Fruit fly (Drosophila melanogaster) whole organism, embryonic: ENCODE measurements around the gene CG5388.

Experiments used
- Adf1 ChIP-seq: fragments of 200-800 bp; sonication (Bioruptor generic); IDR thresholded peaks from 2 replicates; pipeline ENCODE4 v1.3.6; 2022; ENCODE audit warnings: missing biosample characterization, missing genetic modification characterization
- Antp ChIP-seq: fragments of 200-800 bp; sonication (Bioruptor generic); optimal IDR thresholded peaks from 3 replicates; lab custom pipeline; 2016; ENCODE audit warnings: missing biosample characterization, missing genetic modification characterization
- Bteb2 ChIP-seq: fragments of 200-800 bp; sonication (Bioruptor generic); optimal IDR thresholded peaks from 2 replicates; lab custom pipeline; 2016; ENCODE audit warnings: missing biosample characterization, missing genetic modification characterization
- CG1024 ChIP-seq: fragments of 200-800 bp; sonication (Bioruptor generic); IDR thresholded peaks from 2 replicates; pipeline ENCODE4 v1.3.6; 2022; ENCODE audit warnings: missing biosample characterization, missing genetic modification characterization
- CG11696 ChIP-seq: fragments of 200-800 bp; sonication (Bioruptor generic); IDR thresholded peaks from 2 replicates; pipeline ENCODE4 v1.3.6; 2022; ENCODE audit warnings: missing biosample characterization, missing genetic modification characterization
- CG12071 ChIP-seq: fragments of 200-800 bp; sonication (Bioruptor generic); optimal IDR thresholded peaks from 3 replicates; lab custom pipeline; 2018; ENCODE audit warnings: missing biosample characterization, mild to moderate bottlenecking, missing genetic modification characterization
- CG12104 ChIP-seq: fragments of 200-800 bp; sonication (Bioruptor generic); optimal IDR thresholded peaks from 3 replicates; lab custom pipeline; 2016; ENCODE audit warnings: missing biosample characterization, missing genetic modification characterization
- CG13296 ChIP-seq: fragments of 200-800 bp; sonication (Bioruptor generic); optimal IDR thresholded peaks from 3 replicates; lab custom pipeline; 2018; ENCODE audit warnings: missing biosample characterization, mild to moderate bottlenecking, missing genetic modification characterization
- CG13624 ChIP-seq: fragments of 200-800 bp; sonication (Bioruptor generic); optimal IDR thresholded peaks from 2 replicates; lab custom pipeline; 2016; ENCODE audit warnings: missing biosample characterization, missing genetic modification characterization
- CG13894 ChIP-seq: fragments of 200-800 bp; sonication (Bioruptor generic); optimal IDR thresholded peaks from 3 replicates; lab custom pipeline; 2018; ENCODE audit warnings: missing biosample characterization, mild to moderate bottlenecking, missing genetic modification characterization, moderate library complexity
- CG14710 ChIP-seq: fragments of 200-800 bp; sonication (Bioruptor generic); optimal IDR thresholded peaks from 3 replicates; lab custom pipeline; 2019; ENCODE audit warnings: missing biosample characterization, mild to moderate bottlenecking, missing genetic modification characterization, moderate library complexity
- CG1602 ChIP-seq: fragments of 200-800 bp; sonication (Bioruptor generic); optimal IDR thresholded peaks from 3 replicates; lab custom pipeline; 2016; ENCODE audit warnings: missing biosample characterization, missing genetic modification characterization
- CG17361 ChIP-seq: fragments of 200-800 bp; sonication (Bioruptor generic); IDR thresholded peaks from 3 replicates; pipeline ENCODE4 v1.3.6; 2022; ENCODE audit warnings: missing biosample characterization, missing genetic modification characterization
- CG18262 ChIP-seq: fragments of 200-800 bp; optimal IDR thresholded peaks from 3 replicates; lab custom pipeline; 2019; ENCODE audit warnings: missing biosample characterization, mild to moderate bottlenecking, missing genetic modification characterization, moderate library complexity
- CG1832 ChIP-seq: fragments of 200-800 bp; sonication (Bioruptor generic); optimal IDR thresholded peaks from 2 replicates; lab custom pipeline; 2017; ENCODE audit warnings: missing biosample characterization, mild to moderate bottlenecking, missing genetic modification characterization, inconsistent platforms
- CG30403 ChIP-seq: fragments of 200-800 bp; sonication (Bioruptor generic); optimal IDR thresholded peaks from 3 replicates; lab custom pipeline; 2016; ENCODE audit warnings: missing biosample characterization, missing genetic modification characterization
- CG4424 ChIP-seq: fragments of 200-800 bp; sonication (Bioruptor generic); optimal IDR thresholded peaks from 3 replicates; lab custom pipeline; 2016; ENCODE audit warnings: missing biosample characterization, missing genetic modification characterization
- CG7839 ChIP-seq: fragments of 200-800 bp; sonication (Bioruptor generic); optimal IDR thresholded peaks from 3 replicates; lab custom pipeline; 2018; ENCODE audit warnings: missing biosample characterization, mild to moderate bottlenecking, missing genetic modification characterization, moderate library complexity
- CG7963 ChIP-seq: fragments of 200-800 bp; sonication (Bioruptor generic); IDR thresholded peaks from 3 replicates; pipeline ENCODE4 v1.3.6; 2022; ENCODE audit warnings: missing biosample characterization, missing genetic modification characterization; ENCODE audit not compliant: partially characterized antibody
- CG9797 ChIP-seq: fragments of 200-800 bp; sonication (Bioruptor generic); optimal IDR thresholded peaks from 3 replicates; lab custom pipeline; 2018; ENCODE audit warnings: missing biosample characterization, mild to moderate bottlenecking, missing genetic modification characterization
- Camta ChIP-seq: fragments of 200-800 bp; sonication (Bioruptor generic); optimal IDR thresholded peaks from 2 replicates; lab custom pipeline; 2016; ENCODE audit warnings: missing biosample characterization, missing genetic modification characterization
- Doc3 ChIP-seq: fragments of 200-800 bp; sonication (Bioruptor generic); IDR thresholded peaks from 3 replicates; pipeline ENCODE4 v1.3.6; 2022; ENCODE audit warnings: missing biosample characterization, missing genetic modification characterization; ENCODE audit not compliant: partially characterized antibody
- Med ChIP-seq: fragments of 200-800 bp; sonication (Bioruptor generic); peaks from one replicate; lab custom pipeline; 2016; ENCODE audit warnings: missing biosample characterization, missing genetic modification characterization, mild to moderate bottlenecking, inconsistent platforms, moderate library complexity
- NC2α ChIP-seq: fragments of 200-800 bp; sonication (Bioruptor generic); optimal IDR thresholded peaks from 2 replicates; lab custom pipeline; 2016; ENCODE audit warnings: missing biosample characterization, missing genetic modification characterization
- PHDP ChIP-seq: fragments of 200-800 bp; sonication (Bioruptor generic); optimal IDR thresholded peaks from 3 replicates; lab custom pipeline; 2018; ENCODE audit warnings: missing biosample characterization, mild to moderate bottlenecking, missing genetic modification characterization, moderate library complexity
- Six4 ChIP-seq: fragments of 200-800 bp; sonication (Bioruptor generic); optimal IDR thresholded peaks from 2 replicates; lab custom pipeline; 2016; ENCODE audit warnings: missing biosample characterization, missing genetic modification characterization
- Sox102F ChIP-seq: fragments of 200-800 bp; sonication (Bioruptor generic); optimal IDR thresholded peaks from 2 replicates; lab custom pipeline; 2018; ENCODE audit warnings: missing biosample characterization, mild to moderate bottlenecking, missing genetic modification characterization, moderate library complexity
- ap ChIP-seq: fragments of 200-800 bp; sonication (Bioruptor generic); IDR thresholded peaks from 2 replicates; pipeline ENCODE4 v1.3.6; 2022; ENCODE audit warnings: missing biosample characterization, missing genetic modification characterization
- ase ChIP-seq: fragments of 200-800 bp; sonication (Bioruptor generic); IDR thresholded peaks from 3 replicates; pipeline ENCODE4 v1.3.6; 2022; ENCODE audit warnings: missing biosample characterization, missing genetic modification characterization
- ato ChIP-seq: fragments of 200-800 bp; sonication (Bioruptor generic); IDR thresholded peaks from 2 replicates; pipeline ENCODE4 v1.3.6; 2022; ENCODE audit warnings: missing biosample characterization, missing genetic modification characterization; ENCODE audit not compliant: partially characterized antibody
- bsh ChIP-seq, 2 experiments: fragments of 200-800 bp; sonication (Bioruptor generic); optimal IDR thresholded peaks; 2 replicates each; lab custom pipeline; 2017 to 2018; ENCODE audit warnings: mild to moderate bottlenecking in 2 of 2, missing biosample characterization in 2 of 2, missing genetic modification characterization in 2 of 2, moderate library complexity in 1 of 2
- cato ChIP-seq: fragments of 200-800 bp; sonication (Bioruptor generic); optimal IDR thresholded peaks from 2 replicates; lab custom pipeline; 2016; ENCODE audit warnings: missing biosample characterization, missing genetic modification characterization, borderline replicate concordance
- chif ChIP-seq, 2 experiments: fragments of 200-800 bp; sonication (Bioruptor generic); optimal IDR thresholded peaks; 3 replicates each; lab custom pipeline; 2016; ENCODE audit warnings: missing biosample characterization in 2 of 2, missing genetic modification characterization in 2 of 2
- crol ChIP-seq: fragments of 200-800 bp; sonication (Bioruptor generic); IDR thresholded peaks from 2 replicates; pipeline ENCODE4 v1.3.6; 2022; ENCODE audit warnings: missing biosample characterization, missing genetic modification characterization
- disco-r ChIP-seq: fragments of 200-800 bp; sonication (Bioruptor generic); optimal IDR thresholded peaks from 2 replicates; lab custom pipeline; 2016; ENCODE audit warnings: missing biosample characterization, missing genetic modification characterization
- gcm2 ChIP-seq: fragments of 200-800 bp; sonication (Bioruptor generic); optimal IDR thresholded peaks from 2 replicates; lab custom pipeline; 2016; ENCODE audit warnings: missing biosample characterization, missing genetic modification characterization
- grn ChIP-seq: fragments of 200-800 bp; sonication (Bioruptor generic); optimal IDR thresholded peaks from 3 replicates; lab custom pipeline; 2017; ENCODE audit warnings: missing biosample characterization, missing genetic modification characterization
- gro ChIP-seq: fragments of 200-800 bp; sonication (Bioruptor generic); optimal IDR thresholded peaks from 2 replicates; lab custom pipeline; 2016; ENCODE audit warnings: missing biosample characterization, missing genetic modification characterization
- ham ChIP-seq: fragments of 200-800 bp; sonication (Bioruptor generic); IDR thresholded peaks from 2 replicates; pipeline ENCODE4 v1.3.6; 2022; ENCODE audit warnings: missing biosample characterization, missing genetic modification characterization
- hkb ChIP-seq, 2 experiments: fragments of 200-800 bp in 1 of 2; fragments of >200 bp in 1 of 2; sonication (Bioruptor generic) in 1 of 2; IDR thresholded peaks in 1 of 2; optimal IDR thresholded peaks in 1 of 2; 2 replicates each; pipeline versions ENCODE4 v1.3.6 to Lab custom; 2017 to 2022; ENCODE audit warnings: missing biosample characterization in 1 of 2, missing genetic modification characterization in 1 of 2
- insv ChIP-seq, 2 experiments: fragments of 200-800 bp; sonication (Bioruptor generic); optimal IDR thresholded peaks; 3 replicates each; lab custom pipeline; 2016 to 2018; ENCODE audit warnings: missing biosample characterization in 2 of 2, missing genetic modification characterization in 2 of 2
- lola ChIP-seq, 3 experiments: fragments of >200 bp in 2 of 3; fragments of 200-800 bp in 1 of 3; sonication (Bioruptor generic) in 1 of 3; optimal IDR thresholded peaks; 2 replicates each; lab custom pipeline; 2017 to 2019; ENCODE audit warnings: missing biosample characterization in 3 of 3, missing genetic modification characterization in 3 of 3, mild to moderate bottlenecking in 1 of 3, moderate library complexity in 1 of 3
- lov ChIP-seq, 2 experiments: fragments of 200-800 bp in 1 of 2; fragments of >200 bp in 1 of 2; sonication (Bioruptor generic) in 1 of 2; IDR thresholded peaks in 1 of 2; optimal IDR thresholded peaks in 1 of 2; 2 replicates in 1 of 2; 3 replicates in 1 of 2; pipeline versions ENCODE4 v1.3.6 to Lab custom; 2017 to 2022; ENCODE audit warnings: missing biosample characterization in 1 of 2, missing genetic modification characterization in 1 of 2
- pho ChIP-seq: fragments of 200-800 bp; sonication (Bioruptor generic); optimal IDR thresholded peaks from 2 replicates; lab custom pipeline; 2016; ENCODE audit warnings: missing biosample characterization, missing genetic modification characterization
- row ChIP-seq: fragments of 200-800 bp; sonication (Bioruptor generic); IDR thresholded peaks from 3 replicates; pipeline ENCODE4 v1.3.6; 2022; ENCODE audit warnings: missing biosample characterization, missing genetic modification characterization
- sc ChIP-seq, 3 experiments: fragments of >200 bp in 2 of 3; fragments of 200-800 bp in 1 of 3; sonication (Bioruptor generic) in 1 of 3; optimal IDR thresholded peaks; 2 replicates in 2 of 3; 3 replicates in 1 of 3; lab custom pipeline; 2017; ENCODE audit warnings: mild to moderate bottlenecking in 1 of 3, missing biosample characterization in 1 of 3, missing genetic modification characterization in 1 of 3, missing genetic modification reagents in 1 of 3
- toy ChIP-seq: fragments of 200-800 bp; sonication (Bioruptor generic); IDR thresholded peaks from 2 replicates; pipeline ENCODE4 v1.3.6; 2022; ENCODE audit warnings: missing biosample characterization, missing genetic modification characterization
- yki ChIP-seq: fragments of >200 bp; optimal IDR thresholded peaks from 3 replicates; lab custom pipeline; 2018
- zen2 ChIP-seq: fragments of 200-800 bp; sonication (Bioruptor generic); IDR thresholded peaks from 3 replicates; pipeline ENCODE4 v1.3.6; 2022; ENCODE audit warnings: missing biosample characterization, missing genetic modification characterization; ENCODE audit not compliant: partially characterized antibody

Gene CG5388

dm6 chr3R:22368777-22369214 lies 28.7 kb upstream of the CG5388 start (continued):
- no peak for TF ChIP-seq cato
- TF ChIP-seq bsh (GFP tag; optimal IDR thresholded peaks at IDR 0.05; lab: Kevin White, UChicago) = peak in 1 of 2 experiments; percentile 38
- peak; percentile 4 for TF ChIP-seq yki (lab: Kevin White, UChicago)
- no peak for TF ChIP-seq crol (GFP tag; lab: Robert Waterston, UW)
- TF ChIP-seq CG13624 = peak; percentile 12
- no peak for TF ChIP-seq gro (GFP tag; lab: Kevin White, UChicago)
- peak; percentile 37 for TF ChIP-seq Six4 (GFP tag; lab: Kevin White, UChicago)
- TF ChIP-seq grn (GFP tag; lab: Kevin White, UChicago) = no peak
- peak; percentile 75 for TF ChIP-seq CG30403 (GFP tag; lab: Kevin White, UChicago)
- peak; percentile 61; the same call in 1 of the 2 replicates for TF ChIP-seq ap (GFP tag; lab: Robert Waterston, UW)
- peak; percentile 37; the same call in 1 of the 2 replicates for TF ChIP-seq ham (GFP tag; lab: Robert Waterston, UW)
- TF ChIP-seq row = peak; percentile 95
- peak; percentile 12 for TF ChIP-seq Antp (GFP tag; lab: Kevin White, UChicago)
- TF ChIP-seq PHDP (tag; lab: Kevin White, UChicago) = peak; percentile 59
- TF ChIP-seq lola (GFP tag; optimal IDR thresholded peaks at IDR 0.05; lab: Kevin White, UChicago) = peak in 1 of 3 experiments; percentile 23
- TF ChIP-seq Adf1 (GFP tag; lab: Robert Waterston, UW) = peak; percentile 61
- peak in 1 of 2 experiments; percentile 16 for TF ChIP-seq insv (GFP tag; optimal IDR thresholded peaks at IDR 0.05; lab: Kevin White, UChicago)
- peak; percentile 80 for TF ChIP-seq CG7839
- TF ChIP-seq hkb (optimal IDR thresholded peaks at IDR 0.05; lab: Kevin White, UChicago) = no peak
- peak; percentile 70 for TF ChIP-seq hkb (GFP tag; IDR thresholded peaks at IDR 0.05; lab: Robert Waterston, UW)
- TF ChIP-seq CG14710 (tag; lab: Kevin White, UChicago) = peak; percentile 7
- peak; percentile 40 for TF ChIP-seq CG12104 (GFP tag; lab: Kevin White, UChicago)
- no peak for TF ChIP-seq CG11696 (GFP tag; lab: Robert Waterston, UW)
- peak; percentile 79 for TF ChIP-seq Med (GFP tag; lab: Kevin White, UChicago)
- no peak for TF ChIP-seq Doc3 (GFP tag; lab: Robert Waterston, UW)
- peak; percentile 5 for TF ChIP-seq gcm2
- TF ChIP-seq CG13296 = peak; percentile 59
- TF ChIP-seq Sox102F = peak; percentile 61
- no peak for TF ChIP-seq disco-r (GFP tag; lab: Kevin White, UChicago)
- peak; percentile 59 for TF ChIP-seq CG4424 (GFP tag; lab: Kevin White, UChicago)
- TF ChIP-seq CG17361 (GFP tag; lab: Robert Waterston, UW) = peak; percentile 61
- TF ChIP-seq CG9797 (GFP tag; lab: Kevin White, UChicago) = no peak
- no peak for TF ChIP-seq zen2 (GFP tag; lab: Robert Waterston, UW)
- TF ChIP-seq CG12071 = peak; percentile 6
- peak; percentile 57 for TF ChIP-seq CG18262 (tag; lab: Kevin White, UChicago)
- peak; percentile 49 for TF ChIP-seq CG1024 (GFP tag; lab: Robert Waterston, UW)
- no peak for TF ChIP-seq CG13894
- 0 out of 2 replicates have a peak, but pooled peaks have one; percentile 51 for TF ChIP-seq toy (GFP tag; lab: Robert Waterston, UW)
- peak in 1 of 2 experiments; percentile 13 for TF ChIP-seq chif (GFP tag; optimal IDR thresholded peaks at IDR 0.05; lab: Kevin White, UChicago)
- 0 out of 3 replicates have a peak, but pooled peaks have one; percentile 40 for TF ChIP-seq ase (GFP tag; lab: Robert Waterston, UW)
- TF ChIP-seq Camta = peak; percentile 61
- TF ChIP-seq CG7963 (GFP tag; lab: Robert Waterston, UW) = no peak
- no peak for TF ChIP-seq Bteb2 (GFP tag; lab: Kevin White, UChicago)
- no peak for TF ChIP-seq sc (optimal IDR thresholded peaks at IDR 0.05; lab: Kevin White, UChicago)
- peak; percentile 17 for TF ChIP-seq sc (GFP tag; optimal IDR thresholded peaks at IDR 0.05; lab: Kevin White, UChicago)
- no peak for TF ChIP-seq lov (optimal IDR thresholded peaks at IDR 0.05; lab: Kevin White, UChicago)
- no peak for TF ChIP-seq lov (GFP tag; IDR thresholded peaks at IDR 0.05; lab: Robert Waterston, UW)
- TF ChIP-seq CG1602 (GFP tag; lab: Kevin White, UChicago) = peak; percentile 24
- TF ChIP-seq NC2α = no peak
- TF ChIP-seq ato (GFP tag; lab: Robert Waterston, UW) = no peak
- TF ChIP-seq CG1832 (GFP tag; lab: Kevin White, UChicago) = no peak
- TF ChIP-seq pho (GFP tag; lab: Kevin White, UChicago) = peak; percentile 19
